Fruit fly (Drosophila melanogaster) whole organism, embryonic: ENCODE data around the gene fzy.

Experiments used
- CG15269 ChIP-seq: fragments of 200-800 bp; sonication (Bioruptor generic); optimal IDR thresholded peaks from 2 replicates; lab custom pipeline; 2018; ENCODE audit warnings: missing biosample characterization, mild to moderate bottlenecking, missing genetic modification characterization, moderate library complexity
- CG2199 ChIP-seq: fragments of 200-800 bp; sonication (Bioruptor generic); IDR thresholded peaks from 3 replicates; pipeline ENCODE4 v1.3.6; 2022; ENCODE audit warnings: missing biosample characterization, missing genetic modification characterization

dm6 chr2L:16316410-16316809 lies 5.7 kb downstream of the fzy start:
- 0 out of 3 replicates have a peak, but pooled peaks have one; percentile 50 for TF ChIP-seq CG2199
- no peak for TF ChIP-seq CG15269 (tag; lab: Kevin White, UChicago)
